Worm (Caenorhabditis elegans): ENCODE data around the gene nhr-283.
"Not testable (repeated sequence)": the region's sequence is repeated elsewhere in the genome, so short reads cannot be mapped to it uniquely, and the experiment has no call there.

The nhr-283 gene

ce11 chrV:15776651-15777050 is at the start of gene nhr-283:
TSS of gene nhr-283 (minus strand) at chrV:15776751.
- TF ChIP-seq T22C8.4 (GFP tag; IDR thresholded peaks at IDR 0.05) (no peak), ztf-29 (GFP tag; IDR thresholded peaks at IDR 0.05) (no peak), flt-1 (GFP tag; IDR thresholded peaks at IDR 0.05) (no peak), med-1 (GFP tag; optimal IDR thresholded peaks at IDR 0.05; ENCODE audit: insufficient read depth) (no peak), klf-2 (GFP tag; conservative IDR thresholded peaks at IDR 0.05) (no peak), cog-1 (tag; optimal IDR thresholded peaks at IDR 0.05) (no peak), tab-1 (GFP tag; IDR thresholded peaks at IDR 0.05) (no peak), ref-1 (GFP tag; conservative IDR thresholded peaks at IDR 0.05) (no peak), ztf-23 (GFP tag; IDR thresholded peaks at IDR 0.05) (no peak)

ce11 chrV:15826110-15826509 is 49.6 kb upstream of the nhr-283 start, which contains the start of gene srbc-51:
TSS of gene srbc-51 (plus strand) at chrV:15826410.
- TF ChIP-seq med-1 (GFP tag; optimal IDR thresholded peaks at IDR 0.05; ENCODE audit: insufficient read depth) (no peak), T22C8.4 (GFP tag; IDR thresholded peaks at IDR 0.05) (no peak), ztf-23 (GFP tag; IDR thresholded peaks at IDR 0.05) (no peak), ztf-29 (GFP tag; IDR thresholded peaks at IDR 0.05) (no peak), cog-1 (tag; optimal IDR thresholded peaks at IDR 0.05) (no peak), klf-2 (GFP tag; conservative IDR thresholded peaks at IDR 0.05) (no peak), flt-1 (GFP tag; IDR thresholded peaks at IDR 0.05) (no peak), ref-1 (GFP tag; conservative IDR thresholded peaks at IDR 0.05) (no peak), tab-1 (GFP tag; IDR thresholded peaks at IDR 0.05) (no peak)

ce11 chrV:15824866-15825265 is 48.3 kb upstream of the nhr-283 start, which contains the start of gene srbc-50:
TSS of gene srbc-50 (minus strand) at chrV:15824966.
- TF ChIP-seq ztf-29 (GFP tag; IDR thresholded peaks at IDR 0.05) (no peak), tab-1 (GFP tag; IDR thresholded peaks at IDR 0.05) (no peak)

- no peak for TF ChIP-seq cog-1 (tag; optimal IDR thresholded peaks at IDR 0.05)
- TF ChIP-seq ztf-23 (GFP tag; IDR thresholded peaks at IDR 0.05): no peak
- no peak for TF ChIP-seq ztf-29 (GFP tag; IDR thresholded peaks at IDR 0.05)
- TF ChIP-seq ref-1 (GFP tag; conservative IDR thresholded peaks at IDR 0.05): no peak
- no peak for TF ChIP-seq tab-1 (GFP tag; IDR thresholded peaks at IDR 0.05)
- no peak for TF ChIP-seq flt-1 (GFP tag; IDR thresholded peaks at IDR 0.05)
- no peak for TF ChIP-seq T22C8.4 (GFP tag; IDR thresholded peaks at IDR 0.05)
- TF ChIP-seq klf-2 (GFP tag; conservative IDR thresholded peaks at IDR 0.05): no peak
- no peak for TF ChIP-seq med-1 (GFP tag; optimal IDR thresholded peaks at IDR 0.05; ENCODE audit: insufficient read depth)
These were observed 44.8 kb upstream of the nhr-283 start, which contains the start of gene srbc-49 for ce11 chrV:15821398-15821797. TSS of gene srbc-49 (plus strand) at chrV:15821698.

ce11 chrV:15819983-15820382 is 43.4 kb upstream of the nhr-283 start, which contains the start of gene srbc-48:
TSS of gene srbc-48 (plus strand) at chrV:15820283.
- no peak for TF ChIP-seq cog-1 (tag; optimal IDR thresholded peaks at IDR 0.05)
- TF ChIP-seq ztf-29 (GFP tag; IDR thresholded peaks at IDR 0.05): no peak
- no peak for TF ChIP-seq ztf-23 (GFP tag; IDR thresholded peaks at IDR 0.05)
- TF ChIP-seq klf-2 (GFP tag; conservative IDR thresholded peaks at IDR 0.05): no peak
- no peak for TF ChIP-seq ref-1 (GFP tag; conservative IDR thresholded peaks at IDR 0.05)
- TF ChIP-seq tab-1 (GFP tag; IDR thresholded peaks at IDR 0.05): no peak
- no peak for TF ChIP-seq med-1 (GFP tag; optimal IDR thresholded peaks at IDR 0.05; ENCODE audit: insufficient read depth)
- no peak for TF ChIP-seq flt-1 (GFP tag; IDR thresholded peaks at IDR 0.05)
- no peak for TF ChIP-seq T22C8.4 (GFP tag; IDR thresholded peaks at IDR 0.05)

ce11 chrV:15817746-15818145 is 41.2 kb upstream of the nhr-283 start, which contains the start of gene abf-3:
TSS of gene abf-3 (minus strand) at chrV:15817846.
- TF ChIP-seq tab-1 (GFP tag; IDR thresholded peaks at IDR 0.05): no peak
- TF ChIP-seq ztf-29 (GFP tag; IDR thresholded peaks at IDR 0.05): no peak
- no peak for TF ChIP-seq klf-2 (GFP tag; conservative IDR thresholded peaks at IDR 0.05)
- TF ChIP-seq ref-1 (GFP tag; conservative IDR thresholded peaks at IDR 0.05): no peak
- TF ChIP-seq T22C8.4 (GFP tag; IDR thresholded peaks at IDR 0.05): no peak
- TF ChIP-seq med-1 (GFP tag; optimal IDR thresholded peaks at IDR 0.05; ENCODE audit: insufficient read depth): no peak
- no peak for TF ChIP-seq flt-1 (GFP tag; IDR thresholded peaks at IDR 0.05)
- no peak for TF ChIP-seq ztf-23 (GFP tag; IDR thresholded peaks at IDR 0.05)
- TF ChIP-seq cog-1 (tag; optimal IDR thresholded peaks at IDR 0.05): no peak

- no peak for TF ChIP-seq T22C8.4 (GFP tag; IDR thresholded peaks at IDR 0.05)
- no peak for TF ChIP-seq ztf-29 (GFP tag; IDR thresholded peaks at IDR 0.05)
- no peak for TF ChIP-seq cog-1 (tag; optimal IDR thresholded peaks at IDR 0.05)
- no peak for TF ChIP-seq klf-2 (GFP tag; conservative IDR thresholded peaks at IDR 0.05)
- no peak for TF ChIP-seq tab-1 (GFP tag; IDR thresholded peaks at IDR 0.05)
These were observed 39.4 kb upstream of the nhr-283 start, which contains the start of the genes fbxa-69 and F54B8.4 for ce11 chrV:15815962-15816432. TSS of gene fbxa-69 (minus strand) at chrV:15815971. TSS of gene F54B8.4 (plus strand) at chrV:15816382.

- TF ChIP-seq cog-1 (tag; optimal IDR thresholded peaks at IDR 0.05); ztf-23 (GFP tag; IDR thresholded peaks at IDR 0.05); T22C8.4 (GFP tag; IDR thresholded peaks at IDR 0.05): not testable (repeated sequence)
These were observed 35.4 kb upstream of the nhr-283 start, which contains the start of gene nhr-282 for ce11 chrV:15811982-15812381. TSS of gene nhr-282 (plus strand) at chrV:15812282.

ce11 chrV:15810446-15810845 is 33.9 kb upstream of the nhr-283 start, which contains the start of gene F54B8.1:
TSS of gene F54B8.1 (plus strand) at chrV:15810746.
- no peak for TF ChIP-seq ztf-29 (GFP tag; IDR thresholded peaks at IDR 0.05)
- no peak for TF ChIP-seq tab-1 (GFP tag; IDR thresholded peaks at IDR 0.05)
- no peak for TF ChIP-seq med-1 (GFP tag; optimal IDR thresholded peaks at IDR 0.05; ENCODE audit: insufficient read depth)
- no peak for TF ChIP-seq ztf-23 (GFP tag; IDR thresholded peaks at IDR 0.05)
- TF ChIP-seq T22C8.4 (GFP tag; IDR thresholded peaks at IDR 0.05): no peak
- TF ChIP-seq flt-1 (GFP tag; IDR thresholded peaks at IDR 0.05): no peak
- TF ChIP-seq cog-1 (tag; optimal IDR thresholded peaks at IDR 0.05): no peak
- no peak for TF ChIP-seq ref-1 (GFP tag; conservative IDR thresholded peaks at IDR 0.05)
- no peak for TF ChIP-seq klf-2 (GFP tag; conservative IDR thresholded peaks at IDR 0.05)

ce11 chrV:15809543-15809942 is 33.0 kb upstream of the nhr-283 start, which contains the start of gene srsx-36:
TSS of gene srsx-36 (minus strand) at chrV:15809643.
- TF ChIP-seq ztf-23 (GFP tag; IDR thresholded peaks at IDR 0.05) (no peak), tab-1 (GFP tag; IDR thresholded peaks at IDR 0.05) (no peak), med-1 (GFP tag; optimal IDR thresholded peaks at IDR 0.05; ENCODE audit: insufficient read depth) (no peak), ztf-29 (GFP tag; IDR thresholded peaks at IDR 0.05) (no peak), klf-2 (GFP tag; conservative IDR thresholded peaks at IDR 0.05) (no peak), T22C8.4 (GFP tag; IDR thresholded peaks at IDR 0.05) (no peak), cog-1 (tag; optimal IDR thresholded peaks at IDR 0.05) (no peak), flt-1 (GFP tag; IDR thresholded peaks at IDR 0.05) (no peak), ref-1 (GFP tag; conservative IDR thresholded peaks at IDR 0.05) (no peak)

Measured in whole organism, midembryonic.